Worm (Caenorhabditis elegans) whole organism, mixed stage, embryonic: ENCODE measurements around the gene srh-41.

ENCODE experiments used
- M03D4.4 ChIP-seq: sonication (generic microtip); optimal IDR thresholded peaks from 2 replicates; lab custom pipeline; 2017; ENCODE audit warnings: mild to moderate bottlenecking, missing genetic modification characterization, missing compliant biosample characterization
- blmp-1 ChIP-seq: fragments of 150-350 bp; optimal IDR thresholded peaks from 2 replicates; lab custom pipeline; 2014; ENCODE audit warnings: missing biosample characterization, missing genetic modification characterization
- ceh-43 ChIP-seq: fragments of 200-800 bp; sonication (Bioruptor generic); optimal IDR thresholded peaks from 2 replicates; lab custom pipeline; 2018; ENCODE audit warnings: mild to moderate bottlenecking, missing genetic modification characterization, moderate library complexity, missing compliant biosample characterization
- ces-1 ChIP-seq: fragments of 150-350 bp; optimal IDR thresholded peaks from 2 replicates; lab custom pipeline; 2014; ENCODE audit warnings: missing biosample characterization, missing genetic modification reagents, missing genetic modification characterization
- cnd-1 ChIP-seq: fragments of 200-800 bp; sonication (Bioruptor generic); optimal IDR thresholded peaks from 2 replicates; lab custom pipeline; 2018; ENCODE audit warnings: mild to moderate bottlenecking, missing genetic modification characterization, missing compliant biosample characterization
- lin-13 ChIP-seq: fragments of 150-350 bp; optimal IDR thresholded peaks from 2 replicates; lab custom pipeline; 2014; ENCODE audit warnings: missing biosample characterization, missing genetic modification characterization
- tbx-8 ChIP-seq: fragments of 200-800 bp; sonication (Bioruptor generic); optimal IDR thresholded peaks from 2 replicates; lab custom pipeline; 2018; ENCODE audit warnings: mild to moderate bottlenecking, missing genetic modification characterization, moderate library complexity, missing compliant biosample characterization

DNA sequence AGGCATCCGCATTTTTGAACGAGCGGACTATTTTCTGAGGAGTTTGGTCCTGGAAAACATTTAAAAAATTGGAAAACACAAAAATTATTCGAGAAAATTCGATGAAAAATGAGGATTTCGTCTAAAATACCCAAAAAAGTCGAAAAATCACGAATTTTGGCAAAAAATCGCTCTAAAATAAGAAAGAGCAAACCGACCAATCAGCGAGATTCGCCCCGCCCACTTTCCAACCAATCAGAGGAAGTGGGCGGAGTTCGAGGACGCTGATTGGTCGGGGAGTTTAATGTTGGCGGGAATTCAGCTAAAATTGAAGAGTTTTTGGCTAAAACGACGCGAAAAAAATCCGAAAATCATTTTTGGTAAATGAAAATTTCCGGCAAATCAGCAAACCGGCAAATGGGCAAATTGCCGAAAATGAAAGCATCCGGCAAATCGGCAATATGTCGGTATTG is 18.0 kb downstream of the srh-41 start, which contains the start of gene Y54G11A.1:
- TF ChIP-seq ces-1 (GFP tag; lab: Kevin White, UChicago) (no peak), blmp-1 (tag; lab: Kevin White, UChicago) (no peak), ceh-43 (no peak), lin-13 (no peak), tbx-8 (GFP tag; lab: Kevin White, UChicago) (no peak), cnd-1 (tag; lab: Kevin White, UChicago) (no peak), M03D4.4 (no peak)
